Fruit fly (Drosophila melanogaster) whole organism, pupa: ENCODE data around the gene CG9192.
A peak's percentile ranks its signal among the peaks of the same experiment; 100 is the strongest.

ENCODE experiments used
- CG10348 ChIP-seq: fragments of 200-800 bp; sonication (Bioruptor generic); IDR thresholded peaks from 2 replicates; pipeline ENCODE4 v1.3.6; 2022; ENCODE audit warnings: missing biosample characterization, missing genetic modification characterization
- CG12605 ChIP-seq: fragments of 200-800 bp; sonication (Bioruptor generic); IDR thresholded peaks from 2 replicates; pipeline ENCODE4 v1.3.6; 2022; ENCODE audit warnings: missing biosample characterization, missing genetic modification characterization
- CG13204 ChIP-seq: fragments of 200-800 bp; sonication (Bioruptor generic); optimal IDR thresholded peaks from 2 replicates; lab custom pipeline; 2018; ENCODE audit warnings: missing biosample characterization, mild to moderate bottlenecking, missing genetic modification characterization, moderate library complexity
- CG14655 ChIP-seq: fragments of 200-800 bp; sonication (Bioruptor generic); optimal IDR thresholded peaks from 3 replicates; lab custom pipeline; 2017; ENCODE audit warnings: mild to moderate bottlenecking, missing biosample characterization, missing genetic modification reagents, missing genetic modification characterization
- CG15710 ChIP-seq: fragments of 200-800 bp; sonication (Bioruptor generic); optimal IDR thresholded peaks from 2 replicates; lab custom pipeline; 2018; ENCODE audit warnings: missing biosample characterization, mild to moderate bottlenecking, missing genetic modification characterization, moderate library complexity
- CG17806 ChIP-seq: fragments of 200-800 bp; sonication (Bioruptor generic); optimal IDR thresholded peaks from 2 replicates; lab custom pipeline; 2018; ENCODE audit warnings: missing biosample characterization, mild to moderate bottlenecking, missing genetic modification characterization, moderate library complexity
- CG34367 ChIP-seq: fragments of 200-800 bp; sonication (Bioruptor generic); optimal IDR thresholded peaks from 2 replicates; lab custom pipeline; 2018; ENCODE audit warnings: missing biosample characterization, mild to moderate bottlenecking, missing genetic modification characterization
- CG4496 ChIP-seq: fragments of 200-800 bp; sonication (Bioruptor generic); IDR thresholded peaks from 3 replicates; pipeline ENCODE4 v1.3.6; 2022; ENCODE audit warnings: missing biosample characterization, missing genetic modification characterization
- CG8159 ChIP-seq: fragments of 200-800 bp; sonication (Bioruptor generic); optimal IDR thresholded peaks from 3 replicates; lab custom pipeline; 2018; ENCODE audit warnings: missing biosample characterization, mild to moderate bottlenecking, missing genetic modification characterization, moderate library complexity
- CG8301 ChIP-seq: fragments of 200-800 bp; sonication (Bioruptor generic); optimal IDR thresholded peaks from 2 replicates; lab custom pipeline; 2018; ENCODE audit warnings: missing biosample characterization, mild to moderate bottlenecking, missing genetic modification characterization
- CG9948 ChIP-seq: fragments of 200-800 bp; sonication (Bioruptor generic); optimal IDR thresholded peaks from 2 replicates; lab custom pipeline; 2018; ENCODE audit warnings: missing biosample characterization, mild to moderate bottlenecking, missing genetic modification characterization, moderate library complexity
- D1 ChIP-seq: fragments of 200-800 bp; sonication (Bioruptor generic); optimal IDR thresholded peaks from 2 replicates; lab custom pipeline; 2018; ENCODE audit warnings: missing biosample characterization, mild to moderate bottlenecking, missing genetic modification characterization, moderate library complexity
- EcR ChIP-seq: fragments of 200-800 bp; sonication (Bioruptor generic); optimal IDR thresholded peaks from 3 replicates; lab custom pipeline; 2019; ENCODE audit warnings: missing biosample characterization, missing genetic modification characterization, mild to moderate bottlenecking, moderate library complexity, missing genetic modification reagents
- Ets98B ChIP-seq: fragments of 200-800 bp; sonication (Bioruptor generic); IDR thresholded peaks from 2 replicates; pipeline ENCODE4 v1.3.6; 2022; ENCODE audit warnings: missing biosample characterization, missing genetic modification characterization
- Pif1A ChIP-seq: fragments of 200-800 bp; sonication (Bioruptor generic); optimal IDR thresholded peaks from 3 replicates; lab custom pipeline; 2016; ENCODE audit warnings: missing biosample characterization, missing genetic modification characterization
- Pif1B ChIP-seq: fragments of 200-800 bp; sonication (Bioruptor generic); optimal IDR thresholded peaks from 3 replicates; lab custom pipeline; 2016; ENCODE audit warnings: missing biosample characterization, missing genetic modification characterization
- Snoo ChIP-seq: fragments of 200-800 bp; sonication (Bioruptor generic); optimal IDR thresholded peaks from 3 replicates; lab custom pipeline; 2017; ENCODE audit warnings: missing biosample characterization, mild to moderate bottlenecking, missing genetic modification characterization, inconsistent platforms
- fd96Ca ChIP-seq: fragments of 200-800 bp; sonication (Bioruptor generic); IDR thresholded peaks from 3 replicates; pipeline ENCODE4 v1.3.6; 2022; ENCODE audit warnings: missing biosample characterization, missing genetic modification characterization
- gl ChIP-seq: fragments of 200-800 bp; sonication (Bioruptor generic); optimal IDR thresholded peaks from 2 replicates; lab custom pipeline; 2018; ENCODE audit warnings: missing biosample characterization, mild to moderate bottlenecking, missing genetic modification characterization
- rn ChIP-seq: fragments of 200-800 bp; sonication (Bioruptor generic); IDR thresholded peaks from 2 replicates; pipeline ENCODE4 v1.3.6; 2022; ENCODE audit warnings: missing biosample characterization, missing genetic modification characterization

Gene CG9192

dm6 chr3L:1200357-1201051 is 37.6 kb downstream of the CG9192 start, which contains the start of gene mwh:
mwh (plus strand) TSS chr3L:1200786.
- TF ChIP-seq CG8301 (tag; lab: Kevin White, UChicago), result peak; percentile 41
- no peak for TF ChIP-seq EcR (GFP tag; lab: Kevin White, UChicago)
- peak; percentile 31 for TF ChIP-seq CG14655 (GFP tag; lab: Kevin White, UChicago)

dm6 chr3L:1195868-1196552 is 42.1 kb downstream of the CG9192 start, which contains the start of gene Aplip1:
Aplip1 (plus strand) TSS chr3L:1196317.
- TF ChIP-seq CG13204 (GFP tag; lab: Kevin White, UChicago) (no peak), EcR (GFP tag; lab: Kevin White, UChicago) (no peak), gl (tag; lab: Kevin White, UChicago) (no peak), Ets98B (GFP tag; lab: Robert Waterston, UW) (no peak), CG15710 (tag; lab: Kevin White, UChicago) (no peak), Snoo (tag; lab: Kevin White, UChicago) (no peak), Pif1A (GFP tag; lab: Kevin White, UChicago) (no peak), fd96Ca (0 out of 3 replicates have a peak, but pooled peaks have one; percentile 10), CG14655 (GFP tag; lab: Kevin White, UChicago) (no peak), D1 (tag; lab: Kevin White, UChicago) (no peak), CG8159 (tag; lab: Kevin White, UChicago) (no peak), CG12605 (GFP tag; lab: Robert Waterston, UW) (peak; percentile 31; the same call in 1 of the 2 replicates), CG9948 (no peak), CG17806 (tag; lab: Kevin White, UChicago) (no peak), CG4496 (GFP tag; lab: Robert Waterston, UW) (peak; percentile 39; the same call in 1 of the 3 replicates), rn (GFP tag; lab: Robert Waterston, UW) (no peak), CG10348 (GFP tag; lab: Robert Waterston, UW) (no peak), Pif1B (GFP tag; lab: Kevin White, UChicago) (no peak), CG8301 (tag; lab: Kevin White, UChicago) (no peak)

- TF ChIP-seq CG13204 (GFP tag; lab: Kevin White, UChicago) (no peak), EcR (GFP tag; lab: Kevin White, UChicago) (no peak), CG17806 (tag; lab: Kevin White, UChicago) (no peak), Pif1B (GFP tag; lab: Kevin White, UChicago) (no peak), CG15710 (tag; lab: Kevin White, UChicago) (no peak), CG4496 (GFP tag; lab: Robert Waterston, UW) (no peak), CG10348 (GFP tag; lab: Robert Waterston, UW) (no peak), Pif1A (GFP tag; lab: Kevin White, UChicago) (no peak)
Observed at dm6 chr3L:1195202-1195601, 42.9 kb downstream of the CG9192 start, which contains the start of gene LysX. LysX (minus strand) TSS chr3L:1195302.

- no peak for TF ChIP-seq CG9948
- TF ChIP-seq CG10348 (GFP tag; lab: Robert Waterston, UW), result no peak
- no peak for TF ChIP-seq CG4496 (GFP tag; lab: Robert Waterston, UW)
- TF ChIP-seq gl (tag; lab: Kevin White, UChicago), result no peak
- TF ChIP-seq CG14655 (GFP tag; lab: Kevin White, UChicago), result no peak
- no peak for TF ChIP-seq CG8301 (tag; lab: Kevin White, UChicago)
- TF ChIP-seq CG8159 (tag; lab: Kevin White, UChicago), result no peak
- no peak for TF ChIP-seq CG15710 (tag; lab: Kevin White, UChicago)
- no peak for TF ChIP-seq fd96Ca
- no peak for TF ChIP-seq CG34367 (tag; lab: Kevin White, UChicago)
- TF ChIP-seq CG17806 (tag; lab: Kevin White, UChicago), result no peak
- TF ChIP-seq Pif1B (GFP tag; lab: Kevin White, UChicago), result no peak
- no peak for TF ChIP-seq rn (GFP tag; lab: Robert Waterston, UW)
- TF ChIP-seq Ets98B (GFP tag; lab: Robert Waterston, UW), result no peak
Observed at dm6 chr3L:1193123-1193844, 44.8 kb downstream of the CG9192 start, which contains the start of gene Trhn. Trhn (minus strand) TSS chr3L:1193173.

- peak; percentile 64 for TF ChIP-seq gl (tag; lab: Kevin White, UChicago)
- peak; percentile 13 for TF ChIP-seq CG14655 (GFP tag; lab: Kevin White, UChicago)
- no peak for TF ChIP-seq CG9948
- TF ChIP-seq CG17806 (tag; lab: Kevin White, UChicago), result no peak
- peak; percentile 10 for TF ChIP-seq EcR (GFP tag; lab: Kevin White, UChicago)
- peak; percentile 38 for TF ChIP-seq CG13204 (GFP tag; lab: Kevin White, UChicago)
- no peak for TF ChIP-seq CG4496 (GFP tag; lab: Robert Waterston, UW)
- no peak for TF ChIP-seq Pif1B (GFP tag; lab: Kevin White, UChicago)
- no peak for TF ChIP-seq CG12605 (GFP tag; lab: Robert Waterston, UW)
Observed at dm6 chr3L:1188936-1189659, 49.0 kb downstream of the CG9192 start, which contains the start of gene CG13912. CG13912 (plus strand) TSS chr3L:1189588.
